Worm (Caenorhabditis elegans): ENCODE data around the gene C15B12.8.

DNA sequence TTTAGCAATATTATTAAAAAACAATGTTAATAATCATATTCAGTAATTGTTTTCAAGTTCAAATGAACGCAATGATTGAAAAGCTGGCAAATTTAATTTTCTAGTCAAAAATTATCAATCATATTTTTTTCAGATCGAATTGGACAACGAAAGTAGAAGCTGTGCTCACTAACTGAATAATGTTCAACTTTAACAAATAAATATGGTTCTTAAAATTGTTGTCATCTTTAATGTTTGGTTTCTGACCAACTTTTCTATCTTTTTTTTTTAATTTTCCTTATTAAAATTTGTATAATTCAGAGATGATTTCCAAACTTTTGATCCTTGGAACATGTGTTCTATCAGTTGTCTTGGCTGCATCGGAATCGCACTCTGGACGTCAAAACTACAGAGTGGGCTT is 37.9 kb downstream of the C15B12.8 start, which contains the start of gene ttr-35:
- TF ChIP-seq nhr-90 (tag; optimal IDR thresholded peaks at IDR 0.05) (no peak), C17E4.6 (GFP tag; IDR thresholded peaks at IDR 0.05) (no peak), bed-2 (GFP tag; IDR thresholded peaks at IDR 0.05) (no peak)

All from whole organism, young adult.